Worm (Caenorhabditis elegans) whole organism, L3 larva: Measurements from ENCODE around the gene C34B4.3.
A peak's percentile ranks its signal among the peaks of the same experiment; 100 is the strongest.

Experiments used
- aly-2 ChIP-seq: fragments of 150-350 bp; optimal IDR thresholded peaks from 2 replicates; lab custom pipeline; 2014; ENCODE audit warnings: missing biosample characterization, missing genetic modification characterization
- ama-1 ChIP-seq: fragments of 150-350 bp; optimal IDR thresholded peaks from 2 replicates; lab custom pipeline; 2018
- elt-1 ChIP-seq: fragments of 150-350 bp; optimal IDR thresholded peaks from 2 replicates; lab custom pipeline; 2014; ENCODE audit warnings: missing biosample characterization, missing genetic modification characterization
- elt-2 ChIP-seq: sonication (generic microtip); optimal IDR thresholded peaks from 2 replicates; lab custom pipeline; 2016; ENCODE audit warnings: missing genetic modification reagents, mild to moderate bottlenecking, missing genetic modification characterization, missing compliant biosample characterization
- eor-1 ChIP-seq, 2 experiments: fragments of 150-350 bp; optimal IDR thresholded peaks; 2 replicates each; lab custom pipeline; 2014 to 2018; ENCODE audit warnings: missing biosample characterization in 2 of 2, missing genetic modification characterization in 2 of 2
- fkh-10 ChIP-seq: sonication (generic microtip); optimal IDR thresholded peaks from 2 replicates; lab custom pipeline; 2017; ENCODE audit warnings: missing biosample characterization, missing genetic modification reagents, missing genetic modification characterization
- hmg-11 ChIP-seq: sonication (generic microtip); optimal IDR thresholded peaks from 2 replicates; lab custom pipeline; 2016; ENCODE audit warnings: missing genetic modification characterization, missing compliant biosample characterization
- jun-1 ChIP-seq: fragments of 150-350 bp; optimal IDR thresholded peaks from 2 replicates; lab custom pipeline; 2014; ENCODE audit warnings: missing biosample characterization, missing genetic modification reagents, missing genetic modification characterization
- lin-15B ChIP-seq: fragments of 150-350 bp; optimal IDR thresholded peaks from 2 replicates; lab custom pipeline; 2014; ENCODE audit warnings: missing biosample characterization, missing genetic modification characterization
- lin-39 ChIP-seq: fragments of 150-350 bp; optimal IDR thresholded peaks from 2 replicates; lab custom pipeline; 2018; ENCODE audit warnings: missing biosample characterization, missing genetic modification reagents, missing genetic modification characterization
- mdl-1 ChIP-seq: fragments of 150-350 bp; optimal IDR thresholded peaks from 2 replicates; lab custom pipeline; 2014; ENCODE audit warnings: missing biosample characterization, missing genetic modification characterization
- mml-1 ChIP-seq: fragments of 150-350 bp; sonication (generic microtip); optimal IDR thresholded peaks from 3 replicates; lab custom pipeline; 2014; ENCODE audit warnings: missing biosample characterization, missing genetic modification characterization
- nhr-11 ChIP-seq: fragments of 150-350 bp; optimal IDR thresholded peaks from 2 replicates; lab custom pipeline; 2014; ENCODE audit warnings: missing biosample characterization, missing genetic modification characterization
- nhr-12 ChIP-seq: fragments of 150-350 bp; optimal IDR thresholded peaks from 2 replicates; lab custom pipeline; 2014; ENCODE audit warnings: missing biosample characterization, missing genetic modification characterization
- nhr-23 ChIP-seq: fragments of 150-350 bp; optimal IDR thresholded peaks from 2 replicates; lab custom pipeline; 2014; ENCODE audit warnings: missing biosample characterization, missing genetic modification reagents, missing genetic modification characterization
- nhr-25 ChIP-seq: sonication (generic microtip); optimal IDR thresholded peaks from 2 replicates; lab custom pipeline; 2017; ENCODE audit warnings: missing biosample characterization, missing genetic modification characterization
- nhr-28 ChIP-seq: fragments of 150-350 bp; optimal IDR thresholded peaks from 2 replicates; lab custom pipeline; 2014; ENCODE audit warnings: missing biosample characterization, missing genetic modification characterization
- nhr-43 ChIP-seq: sonication (generic microtip); optimal IDR thresholded peaks from 2 replicates; lab custom pipeline; 2016; ENCODE audit warnings: mild to moderate bottlenecking, missing genetic modification characterization, missing compliant biosample characterization; ENCODE audit not compliant: poor library complexity, severe bottlenecking
- nhr-76 ChIP-seq: fragments of 150-350 bp; sonication (generic microtip); optimal IDR thresholded peaks from 5 replicates; lab custom pipeline; 2014; ENCODE audit warnings: missing biosample characterization, missing genetic modification characterization
- nhr-77 ChIP-seq: fragments of 150-350 bp; optimal IDR thresholded peaks from 2 replicates; lab custom pipeline; 2014; ENCODE audit warnings: missing biosample characterization, missing genetic modification characterization
- pha-4 ChIP-seq: fragments of 150-350 bp; optimal IDR thresholded peaks from 2 replicates; lab custom pipeline; 2014; ENCODE audit warnings: missing biosample characterization, missing genetic modification reagents, missing genetic modification characterization
- pqm-1 ChIP-seq: fragments of 150-350 bp; optimal IDR thresholded peaks from 2 replicates; lab custom pipeline; 2017; ENCODE audit warnings: missing biosample characterization, missing genetic modification characterization, inconsistent platforms
- skn-1 ChIP-seq: fragments of 150-350 bp; optimal IDR thresholded peaks from 2 replicates; lab custom pipeline; 2014; ENCODE audit warnings: missing biosample characterization, missing genetic modification characterization
- snpc-4 ChIP-seq: fragments of 150-350 bp; optimal IDR thresholded peaks from 2 replicates; lab custom pipeline; 2014; ENCODE audit warnings: missing biosample characterization, missing genetic modification characterization
- tbx-2 ChIP-seq: sonication (generic microtip); optimal IDR thresholded peaks from 2 replicates; lab custom pipeline; 2016; ENCODE audit warnings: mild to moderate bottlenecking, missing genetic modification characterization, missing compliant biosample characterization
- unc-62 ChIP-seq: fragments of 150-350 bp; sonication (generic microtip); optimal IDR thresholded peaks from 4 replicates; lab custom pipeline; 2014; ENCODE audit warnings: missing biosample characterization, missing genetic modification reagents, missing genetic modification characterization
- zag-1 ChIP-seq: fragments of 150-350 bp; optimal IDR thresholded peaks from 2 replicates; lab custom pipeline; 2014; ENCODE audit warnings: missing biosample characterization, missing genetic modification characterization
- ztf-11 ChIP-seq: fragments of 150-350 bp; optimal IDR thresholded peaks from 2 replicates; lab custom pipeline; 2014; ENCODE audit warnings: missing biosample characterization, missing genetic modification characterization

C34B4.3 gene

ce11 chrV:13047574-13048030 is 23.4 kb downstream of the C34B4.3 start, which contains the start of gene W07G4.5:
W07G4.5 (plus strand) TSS chrV:13047980.
- TF ChIP-seq pqm-1: peak; percentile 76
- no peak for TF ChIP-seq ztf-11 (tag; lab: Kevin White, UChicago)
- no peak for TF ChIP-seq tbx-2 (tag; lab: Kevin White, UChicago)
- peak; percentile 89 for TF ChIP-seq elt-2 (tag; lab: Kevin White, UChicago)
- no peak for TF ChIP-seq skn-1 (tag; lab: Kevin White, UChicago)
- TF ChIP-seq hmg-11: no peak
- no peak for TF ChIP-seq nhr-76
- no peak for TF ChIP-seq snpc-4
- TF ChIP-seq nhr-77 (tag; lab: Kevin White, UChicago): no peak
- TF ChIP-seq mdl-1 (tag; lab: Kevin White, UChicago): no peak
- TF ChIP-seq nhr-11 (tag; lab: Kevin White, UChicago): no peak

DNA sequence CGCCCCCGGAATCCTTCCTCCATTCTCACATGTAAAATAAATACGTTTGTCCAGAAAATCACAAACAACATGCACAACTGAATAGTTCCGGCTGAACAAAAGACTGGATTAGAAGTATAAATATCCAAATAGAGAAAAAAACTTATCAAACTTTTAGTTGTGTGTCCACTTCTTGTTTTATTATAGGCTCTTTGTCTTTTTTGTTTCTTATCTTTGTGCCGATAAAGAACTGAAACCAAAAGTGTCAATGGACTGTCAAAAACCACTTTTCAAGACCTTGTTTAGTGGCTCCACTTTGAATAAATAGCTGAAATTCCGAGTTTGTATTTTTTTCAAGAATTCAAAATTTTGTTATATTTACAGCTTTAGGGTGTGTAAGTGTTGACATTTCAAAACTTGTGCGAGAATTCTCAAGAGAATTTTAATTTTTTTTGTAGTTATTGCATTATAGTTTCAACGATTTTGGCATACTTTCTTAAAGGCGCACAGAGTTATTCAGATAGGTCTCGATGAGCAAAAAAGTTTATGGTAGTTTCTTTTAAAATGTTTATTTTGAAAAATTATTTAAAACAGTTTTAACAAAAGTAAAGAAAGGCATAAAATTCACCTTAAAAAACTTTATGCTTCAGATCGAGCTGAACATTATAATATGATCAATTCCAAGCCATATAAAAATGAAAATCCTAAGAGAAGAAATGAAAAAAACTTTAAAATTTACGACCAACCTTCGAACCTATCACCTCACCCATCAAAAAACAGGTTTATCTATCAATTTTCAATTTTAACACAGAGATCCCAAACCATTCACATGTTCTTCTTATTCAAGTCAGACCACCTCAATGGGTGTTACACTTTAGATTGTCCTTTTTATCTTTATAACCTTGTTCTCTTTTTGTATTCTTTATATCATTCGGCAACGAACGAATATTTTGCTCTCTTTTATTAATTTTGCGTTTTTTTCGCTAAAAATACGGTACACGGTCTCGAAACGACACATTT is 24.5 kb downstream of the C34B4.3 start:
- TF ChIP-seq pqm-1 (peak; percentile 46), nhr-25 (tag; lab: Kevin White, UChicago) (peak; percentile 31), nhr-23 (tag; lab: Kevin White, UChicago) (peak; percentile 36), elt-2 (tag; lab: Kevin White, UChicago) (peak; percentile 78), nhr-43 (tag; lab: Kevin White, UChicago) (peak; percentile 59), mml-1 (tag; lab: Kevin White, UChicago) (no peak), pha-4 (tag; lab: Kevin White, UChicago) (peak; percentile 3), lin-15B (no peak)

DNA sequence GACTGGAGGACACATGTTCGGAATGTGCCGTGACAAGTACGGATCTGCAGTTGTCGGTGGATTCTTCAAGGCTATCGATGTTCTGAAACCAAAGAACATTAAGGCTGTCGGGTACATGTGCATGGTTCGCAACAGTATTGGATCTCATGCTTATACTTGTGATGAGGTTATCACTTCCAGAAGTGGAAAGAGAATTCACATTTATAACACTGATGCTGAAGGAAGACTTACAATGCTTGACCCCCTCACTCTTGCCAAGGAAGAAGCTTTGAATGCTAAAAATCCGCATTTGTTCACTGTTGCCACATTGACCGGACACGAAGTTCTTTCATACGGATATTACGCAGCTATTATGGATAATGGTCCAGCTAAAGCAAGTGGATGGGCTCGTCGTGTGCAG is 25.9 kb downstream of the C34B4.3 start:
- TF ChIP-seq ama-1 (lab: Kevin White, UChicago) (peak; percentile 9), lin-39 (tag; lab: Kevin White, UChicago) (no peak)
- TF ChIP-seq, all 47 proteins: peak for 1

ce11 chrV:13043832-13044521 is 27.0 kb downstream of the C34B4.3 start:
- peak; percentile 18 for TF ChIP-seq pha-4 (tag; lab: Kevin White, UChicago)
- TF ChIP-seq pqm-1: peak; percentile 62
- no peak for TF ChIP-seq nhr-12 (tag; lab: Kevin White, UChicago)
- TF ChIP-seq hmg-11: no peak
- TF ChIP-seq elt-2 (tag; lab: Kevin White, UChicago): peak; percentile 77

DNA sequence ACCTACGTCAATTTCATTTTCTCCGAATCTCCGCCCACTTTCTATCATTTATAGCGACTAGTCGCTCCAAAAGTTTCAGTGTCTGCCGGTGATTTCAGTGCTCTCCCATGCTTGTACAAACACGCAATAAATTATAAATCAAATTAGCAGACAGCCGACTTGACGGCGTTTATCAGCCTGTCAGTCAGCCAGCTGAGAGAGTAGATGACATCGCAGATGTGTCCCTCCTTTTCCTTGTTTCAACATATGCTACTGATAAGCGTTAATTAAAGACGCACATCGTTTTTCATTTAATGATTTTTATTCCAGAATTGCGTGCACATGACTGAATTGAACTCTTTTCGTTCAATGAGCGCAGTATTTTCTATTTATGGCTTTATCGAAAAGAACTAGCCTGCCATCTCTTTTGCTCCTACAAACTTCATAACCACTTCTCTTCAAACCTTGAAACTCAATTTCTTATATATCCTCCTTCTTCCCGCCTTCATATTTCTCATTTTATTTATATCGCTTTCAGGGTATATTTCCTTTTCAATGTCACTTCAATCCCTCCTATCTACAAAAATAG is 27.7 kb downstream of the C34B4.3 start, which contains the start of gene lap-2:
lap-2 (plus strand) TSS at position 518 of the 568 bp plus-strand sequence.
- TF ChIP-seq nhr-43 (tag; lab: Kevin White, UChicago): no peak
- no peak for TF ChIP-seq nhr-12 (tag; lab: Kevin White, UChicago)
- no peak for TF ChIP-seq elt-1 (tag; lab: Kevin White, UChicago)
- no peak for TF ChIP-seq fkh-10 (GFP tag; lab: Kevin White, UChicago)
- TF ChIP-seq eor-1 (tag; optimal IDR thresholded peaks at IDR 0.05; lab: Kevin White, UChicago): no peak
- TF ChIP-seq lin-39 (tag; lab: Kevin White, UChicago): no peak
- no peak for TF ChIP-seq nhr-11 (tag; lab: Kevin White, UChicago)
- peak; percentile 62 for TF ChIP-seq ama-1 (lab: Kevin White, UChicago)
- TF ChIP-seq tbx-2 (tag; lab: Kevin White, UChicago): no peak
- peak; percentile 14 for TF ChIP-seq pha-4 (tag; lab: Kevin White, UChicago)
- no peak for TF ChIP-seq zag-1
- peak; percentile 94 for TF ChIP-seq elt-2 (tag; lab: Kevin White, UChicago)
- TF ChIP-seq pqm-1: peak; percentile 89
- no peak for TF ChIP-seq aly-2
- TF ChIP-seq unc-62: peak; percentile 20
- TF ChIP-seq nhr-25 (tag; lab: Kevin White, UChicago): no peak
- no peak for TF ChIP-seq nhr-28
- peak; percentile 37 for TF ChIP-seq jun-1 (tag; lab: Kevin White, UChicago)
